Worm (Caenorhabditis elegans) whole organism, L4 larva: Measurements from ENCODE around the gene mip-1.

Source experiments
- F10B5.3 ChIP-seq: sonication (generic microtip); optimal IDR thresholded peaks from 2 replicates; lab custom pipeline; 2016; ENCODE audit warnings: mild to moderate bottlenecking, missing genetic modification characterization, missing compliant biosample characterization
- F49E8.2 ChIP-seq: sonication (generic microtip); optimal IDR thresholded peaks from 2 replicates; lab custom pipeline; 2016; ENCODE audit warnings: missing compliant biosample characterization, mild to moderate bottlenecking, missing genetic modification characterization, borderline replicate concordance
- R02D3.7 ChIP-seq: fragments of 150-350 bp; sonication (generic microtip); optimal IDR thresholded peaks from 3 replicates; lab custom pipeline; 2014; ENCODE audit warnings: missing biosample characterization, missing genetic modification characterization
- T20F7.1 ChIP-seq: fragments of 200-800 bp; sonication (Bioruptor generic); optimal IDR thresholded peaks from 2 replicates; lab custom pipeline; 2018; ENCODE audit warnings: mild to moderate bottlenecking, missing genetic modification characterization, missing compliant biosample characterization
- T26A8.4 ChIP-seq: fragments of 200-800 bp; sonication (Bioruptor generic); IDR thresholded peaks from 2 replicates; pipeline ENCODE4 v1.3.6; 2022; ENCODE audit warnings: missing genetic modification characterization, missing compliant biosample characterization
- Y48G9A.11 ChIP-seq: fragments of 200-800 bp; sonication (Bioruptor generic); IDR thresholded peaks from 2 replicates; pipeline ENCODE4 v1.3.6; 2022; ENCODE audit warnings: missing genetic modification reagents, missing genetic modification characterization, missing compliant biosample characterization
- Y75B8A.6 ChIP-seq: fragments of 200-800 bp; sonication (Bioruptor generic); IDR thresholded peaks from 2 replicates; pipeline ENCODE4 v1.3.6; 2022; ENCODE audit warnings: missing genetic modification reagents, missing genetic modification characterization, missing compliant biosample characterization
- aha-1 ChIP-seq: fragments of 150-350 bp; peaks from one replicate; lab custom pipeline; 2014; ENCODE audit warnings: missing biosample characterization, missing genetic modification characterization
- ama-1 ChIP-seq: fragments of 150-350 bp; optimal IDR thresholded peaks from 2 replicates; lab custom pipeline; 2014; ENCODE audit warnings: inconsistent platforms, mixed read lengths
- ceh-82 ChIP-seq: sonication (generic microtip); optimal IDR thresholded peaks from 2 replicates; lab custom pipeline; 2017; ENCODE audit warnings: missing biosample characterization, missing genetic modification characterization
- ces-1 ChIP-seq: fragments of 150-350 bp; sonication (generic microtip); optimal IDR thresholded peaks from 4 replicates; lab custom pipeline; 2014; ENCODE audit warnings: missing biosample characterization, missing genetic modification reagents, missing genetic modification characterization
- ctbp-1 ChIP-seq: fragments of 200-800 bp; sonication (Bioruptor generic); IDR thresholded peaks from 2 replicates; pipeline ENCODE4 v1.3.6; 2022; ENCODE audit warnings: missing genetic modification reagents, missing genetic modification characterization, missing compliant biosample characterization
- daf-16 ChIP-seq, 3 experiments: sonication (generic microtip); optimal IDR thresholded peaks; 2 replicates each; lab custom pipeline; 2016 to 2017; ENCODE audit warnings: missing genetic modification characterization in 3 of 3, missing genetic modification reagents in 3 of 3, mild to moderate bottlenecking in 2 of 3, missing compliant biosample characterization in 2 of 3, missing biosample characterization in 1 of 3, moderate library complexity in 1 of 3
- daf-8 ChIP-seq: fragments of 200-800 bp; sonication (Bioruptor generic); IDR thresholded peaks from 2 replicates; pipeline ENCODE4 v1.3.6; 2022; ENCODE audit warnings: missing genetic modification characterization, missing compliant biosample characterization
- dmd-9 ChIP-seq: fragments of 200-800 bp; sonication (Bioruptor generic); IDR thresholded peaks from 2 replicates; pipeline ENCODE4 v1.3.6; 2022; ENCODE audit warnings: missing genetic modification reagents, missing genetic modification characterization, missing compliant biosample characterization
- egl-43 ChIP-seq: fragments of 200-800 bp; sonication (Bioruptor generic); IDR thresholded peaks from 2 replicates; pipeline ENCODE4 v1.3.6; 2022; ENCODE audit warnings: missing genetic modification reagents, missing genetic modification characterization, missing compliant biosample characterization
- fos-1 ChIP-seq: fragments of 150-350 bp; optimal IDR thresholded peaks from 2 replicates; lab custom pipeline; 2014; ENCODE audit warnings: missing biosample characterization, missing genetic modification characterization
- gei-8 ChIP-seq: fragments of 200-800 bp; sonication (Bioruptor generic); optimal IDR thresholded peaks from 2 replicates; lab custom pipeline; 2018; ENCODE audit warnings: mild to moderate bottlenecking, missing genetic modification characterization, missing compliant biosample characterization
- hlh-11 ChIP-seq: fragments of 200-800 bp; sonication (Bioruptor generic); optimal IDR thresholded peaks from 2 replicates; lab custom pipeline; 2018; ENCODE audit warnings: mild to moderate bottlenecking, missing genetic modification characterization, missing compliant biosample characterization
- hlh-30 ChIP-seq: sonication (generic microtip); optimal IDR thresholded peaks from 2 replicates; lab custom pipeline; 2017; ENCODE audit warnings: antibody characterized with exemption, mild to moderate bottlenecking, missing genetic modification characterization, missing compliant biosample characterization; ENCODE audit not compliant: insufficient read depth
- hmg-1.1 ChIP-seq: fragments of 200-800 bp; sonication (Bioruptor generic); IDR thresholded peaks from 2 replicates; pipeline ENCODE4 v1.3.6; 2022; ENCODE audit warnings: missing genetic modification reagents, missing genetic modification characterization, missing compliant biosample characterization
- jun-1 ChIP-seq: fragments of 150-350 bp; optimal IDR thresholded peaks from 2 replicates; lab custom pipeline; 2014; ENCODE audit warnings: missing biosample characterization, missing genetic modification reagents, missing genetic modification characterization
- lim-7 ChIP-seq: fragments of 200-800 bp; sonication (Bioruptor generic); IDR thresholded peaks from 2 replicates; pipeline ENCODE4 v1.3.6; 2022; ENCODE audit warnings: missing genetic modification characterization, missing compliant biosample characterization
- lin-13 ChIP-seq: fragments of 150-350 bp; optimal IDR thresholded peaks from 2 replicates; lab custom pipeline; 2014; ENCODE audit warnings: missing biosample characterization, missing genetic modification reagents, missing genetic modification characterization
- mdl-1 ChIP-seq, 2 experiments: fragments of 150-350 bp in 1 of 2; sonication (generic microtip) in 1 of 2; optimal IDR thresholded peaks; 2 replicates each; lab custom pipeline; 2014 to 2017; ENCODE audit warnings: missing biosample characterization in 2 of 2, missing genetic modification characterization in 2 of 2
- mdt-29 ChIP-seq: fragments of 200-800 bp; sonication (Bioruptor generic); IDR thresholded peaks from 2 replicates; pipeline ENCODE4 v1.3.6; 2022; ENCODE audit warnings: missing genetic modification reagents, missing genetic modification characterization, missing compliant biosample characterization
- nhr-102 ChIP-seq: sonication (generic microtip); optimal IDR thresholded peaks from 2 replicates; lab custom pipeline; 2016; ENCODE audit warnings: mild to moderate bottlenecking, missing genetic modification characterization, moderate library complexity, missing compliant biosample characterization
- nhr-11 ChIP-seq: fragments of 150-350 bp; optimal IDR thresholded peaks from 2 replicates; lab custom pipeline; 2014; ENCODE audit warnings: missing biosample characterization, missing genetic modification characterization
- nhr-111 ChIP-seq: fragments of 200-800 bp; sonication (Bioruptor generic); optimal IDR thresholded peaks from 2 replicates; lab custom pipeline; 2018; ENCODE audit warnings: mild to moderate bottlenecking, missing genetic modification characterization, missing compliant biosample characterization
- nhr-237 ChIP-seq: sonication (generic microtip); optimal IDR thresholded peaks from 2 replicates; lab custom pipeline; 2017; ENCODE audit warnings: missing biosample characterization, missing genetic modification characterization
- nhr-28 ChIP-seq: fragments of 150-350 bp; optimal IDR thresholded peaks from 2 replicates; lab custom pipeline; 2014; ENCODE audit warnings: missing biosample characterization, missing genetic modification characterization
- pha-4 ChIP-seq, 2 experiments: fragments of 150-350 bp in 1 of 2; fragments of 200-800 bp in 1 of 2; sonication (Bioruptor generic) in 1 of 2; IDR thresholded peaks in 1 of 2; optimal IDR thresholded peaks in 1 of 2; 2 replicates each; pipeline versions ENCODE4 v1.3.6 to Lab custom; 2014 to 2022; ENCODE audit warnings: missing genetic modification characterization in 2 of 2, missing genetic modification reagents in 2 of 2, missing biosample characterization in 1 of 2, missing compliant biosample characterization in 1 of 2
- sdz-12 ChIP-seq: fragments of 200-800 bp; sonication (Bioruptor generic); optimal IDR thresholded peaks from 2 replicates; lab custom pipeline; 2018; ENCODE audit warnings: mild to moderate bottlenecking, missing genetic modification characterization, missing compliant biosample characterization
- skn-1 ChIP-seq: fragments of 150-350 bp; optimal IDR thresholded peaks from 2 replicates; lab custom pipeline; 2014; ENCODE audit warnings: missing biosample characterization, missing genetic modification characterization
- snpc-1.2 ChIP-seq: fragments of 200-800 bp; sonication (Bioruptor generic); IDR thresholded peaks from 2 replicates; pipeline ENCODE4 v1.3.6; 2022; ENCODE audit warnings: missing genetic modification reagents, missing genetic modification characterization, missing compliant biosample characterization
- snpc-4 ChIP-seq: fragments of 150-350 bp; optimal IDR thresholded peaks from 2 replicates; lab custom pipeline; 2014; ENCODE audit warnings: missing biosample characterization, missing genetic modification characterization
- spr-3 ChIP-seq: fragments of 200-800 bp; sonication (Bioruptor generic); optimal IDR thresholded peaks from 2 replicates; lab custom pipeline; 2018; ENCODE audit warnings: mild to moderate bottlenecking, missing genetic modification characterization, missing compliant biosample characterization
- tra-1 ChIP-seq: fragments of 200-800 bp; sonication (Bioruptor generic); IDR thresholded peaks from 2 replicates; pipeline ENCODE4 v1.3.6; 2022; ENCODE audit warnings: missing genetic modification reagents, missing genetic modification characterization, missing compliant biosample characterization
- zag-1 ChIP-seq: fragments of 150-350 bp; optimal IDR thresholded peaks from 2 replicates; lab custom pipeline; 2014; ENCODE audit warnings: missing biosample characterization, missing genetic modification characterization
- ztf-7 ChIP-seq: fragments of 150-350 bp; optimal IDR thresholded peaks from 2 replicates; lab custom pipeline; 2014; ENCODE audit warnings: missing biosample characterization, missing genetic modification characterization

mip-1 gene

ce11 chrIII:4819843-4820242 is 27.0 kb downstream of the mip-1 start, which contains the start of gene F26A1.7:
F26A1.7 (minus strand) TSS chrIII:4819943.
- TF ChIP-seq snpc-4 (tag; lab: Kevin White, UChicago) (no peak), T20F7.1 (GFP tag; lab: Kevin White, UChicago) (no peak), nhr-111 (no peak), ceh-82 (no peak), Y75B8A.6 (GFP tag; lab: Robert Waterston, UW) (no peak), zag-1 (tag; lab: Kevin White, UChicago) (no peak), ces-1 (GFP tag; lab: Kevin White, UChicago) (no peak), daf-8 (GFP tag; lab: Robert Waterston, UW) (no peak), pha-4 (GFP tag; IDR thresholded peaks at IDR 0.05; lab: Robert Waterston, UW) (no peak), pha-4 (tag; optimal IDR thresholded peaks at IDR 0.05; lab: Kevin White, UChicago) (no peak), ctbp-1 (no peak), aha-1 (tag; lab: Kevin White, UChicago) (no peak), F10B5.3 (tag; lab: Kevin White, UChicago) (no peak), snpc-1.2 (no peak), T26A8.4 (GFP tag; lab: Robert Waterston, UW) (no peak)

ce11 chrIII:4822140-4822539 is 29.3 kb downstream of the mip-1 start, which contains the start of gene F26A1.8:
F26A1.8 (minus strand) TSS chrIII:4822240.
- TF ChIP-seq mdt-29 (no peak), ceh-82 (no peak), Y48G9A.11 (GFP tag; lab: Robert Waterston, UW) (no peak), hlh-11 (no peak), lim-7 (GFP tag; lab: Robert Waterston, UW) (no peak), mdl-1 (tag; optimal IDR thresholded peaks at IDR 0.05; lab: Kevin White, UChicago) (no peak), spr-3 (GFP tag; lab: Kevin White, UChicago) (no peak), daf-16 (GFP tag; optimal IDR thresholded peaks at IDR 0.05; lab: Kevin White, UChicago) (no peak), daf-16 (tag; optimal IDR thresholded peaks at IDR 0.05; lab: Kevin White, UChicago) (no peak), F49E8.2 (tag; lab: Kevin White, UChicago) (no peak), ztf-7 (tag; lab: Kevin White, UChicago) (no peak), lin-13 (no peak), nhr-11 (tag; lab: Kevin White, UChicago) (no peak), tra-1 (GFP tag; lab: Robert Waterston, UW) (no peak), gei-8 (GFP tag; lab: Kevin White, UChicago) (no peak), R02D3.7 (tag; lab: Kevin White, UChicago) (no peak), hmg-1.1 (GFP tag; lab: Robert Waterston, UW) (no peak), egl-43 (GFP tag; lab: Robert Waterston, UW) (no peak), jun-1 (tag; lab: Kevin White, UChicago) (no peak), fos-1 (tag; lab: Kevin White, UChicago) (no peak), nhr-28 (tag; lab: Kevin White, UChicago) (no peak)
- TF ChIP-seq, all 104 proteins: peak for 0

- TF ChIP-seq nhr-237 (tag; lab: Kevin White, UChicago), result no peak
- TF ChIP-seq sdz-12 (GFP tag; lab: Kevin White, UChicago), result no peak
- TF ChIP-seq dmd-9 (GFP tag; lab: Robert Waterston, UW), result no peak
- TF ChIP-seq ceh-82, result no peak
- TF ChIP-seq nhr-102 (tag; lab: Kevin White, UChicago), result no peak
- TF ChIP-seq ama-1, result no peak
- no peak for TF ChIP-seq pha-4 (GFP tag; IDR thresholded peaks at IDR 0.05; lab: Robert Waterston, UW)
- TF ChIP-seq pha-4 (tag; optimal IDR thresholded peaks at IDR 0.05; lab: Kevin White, UChicago), result no peak
- no peak for TF ChIP-seq skn-1
- TF ChIP-seq hlh-30 (tag; lab: Kevin White, UChicago), result no peak
Observed at ce11 chrIII:4826606-4827005, 33.7 kb downstream of the mip-1 start, which contains the start of gene F26A1.3. F26A1.3 (plus strand) TSS chrIII:4826906.
